Worm (Caenorhabditis elegans) whole organism, mixed stage, embryonic: ENCODE data around the gene fbxa-144.

Experiments
- M03D4.4 ChIP-seq: sonication (generic microtip); optimal IDR thresholded peaks from 2 replicates; lab custom pipeline; 2017; ENCODE audit warnings: mild to moderate bottlenecking, missing genetic modification characterization, missing compliant biosample characterization
- bed-3 ChIP-seq: fragments of 200-800 bp; sonication (Bioruptor generic); optimal IDR thresholded peaks from 3 replicates; lab custom pipeline; 2018; ENCODE audit warnings: mild to moderate bottlenecking, missing genetic modification characterization, moderate library complexity, missing compliant biosample characterization
- blmp-1 ChIP-seq: fragments of 150-350 bp; optimal IDR thresholded peaks from 2 replicates; lab custom pipeline; 2014; ENCODE audit warnings: missing biosample characterization, missing genetic modification characterization
- ceh-39 ChIP-seq: fragments of 150-350 bp; optimal IDR thresholded peaks from 2 replicates; lab custom pipeline; 2014; ENCODE audit warnings: missing biosample characterization, missing genetic modification characterization
- ceh-83 ChIP-seq: fragments of 200-800 bp; sonication (Bioruptor generic); optimal IDR thresholded peaks from 2 replicates; lab custom pipeline; 2018; ENCODE audit warnings: mild to moderate bottlenecking, missing genetic modification characterization, missing compliant biosample characterization
- ces-1 ChIP-seq: fragments of 150-350 bp; optimal IDR thresholded peaks from 2 replicates; lab custom pipeline; 2014; ENCODE audit warnings: missing biosample characterization, missing genetic modification reagents, missing genetic modification characterization
- drap-1 ChIP-seq: fragments of 200-800 bp; sonication (Bioruptor generic); optimal IDR thresholded peaks from 3 replicates; lab custom pipeline; 2018; ENCODE audit warnings: mild to moderate bottlenecking, missing genetic modification characterization, missing compliant biosample characterization
- elt-1 ChIP-seq: sonication (generic microtip); optimal IDR thresholded peaks from 2 replicates; lab custom pipeline; 2017; ENCODE audit warnings: missing genetic modification characterization, mild to moderate bottlenecking, missing compliant biosample characterization, antibody characterized with exemption, moderate library complexity, borderline replicate concordance; ENCODE audit not compliant: insufficient read depth
- elt-3 ChIP-seq: fragments of 150-350 bp; optimal IDR thresholded peaks from 2 replicates; lab custom pipeline; 2014; ENCODE audit warnings: missing biosample characterization, missing genetic modification characterization
- flh-1 ChIP-seq: fragments of 200-800 bp; sonication (Bioruptor generic); optimal IDR thresholded peaks from 2 replicates; lab custom pipeline; 2018; ENCODE audit warnings: mild to moderate bottlenecking, missing genetic modification characterization, moderate library complexity, missing compliant biosample characterization
- ham-2 ChIP-seq: fragments of 200-800 bp; sonication (Bioruptor generic); optimal IDR thresholded peaks from 2 replicates; lab custom pipeline; 2018; ENCODE audit warnings: mild to moderate bottlenecking, missing genetic modification characterization, missing compliant biosample characterization
- hlh-1 ChIP-seq: fragments of 150-350 bp; optimal IDR thresholded peaks from 2 replicates; lab custom pipeline; 2014; ENCODE audit warnings: missing biosample characterization, missing genetic modification reagents, missing genetic modification characterization
- lin-13 ChIP-seq: fragments of 150-350 bp; optimal IDR thresholded peaks from 2 replicates; lab custom pipeline; 2014; ENCODE audit warnings: missing biosample characterization, missing genetic modification characterization
- lin-32 ChIP-seq: fragments of 200-800 bp; sonication (Bioruptor generic); optimal IDR thresholded peaks from 2 replicates; lab custom pipeline; 2018; ENCODE audit warnings: mild to moderate bottlenecking, missing genetic modification characterization, missing compliant biosample characterization
- lsy-2 ChIP-seq: fragments of 150-350 bp; optimal IDR thresholded peaks from 2 replicates; lab custom pipeline; 2014; ENCODE audit warnings: missing biosample characterization, missing genetic modification characterization
- mab-5 ChIP-seq: fragments of 150-350 bp; optimal IDR thresholded peaks from 2 replicates; lab custom pipeline; 2014; ENCODE audit warnings: missing biosample characterization, missing genetic modification characterization
- mep-1 ChIP-seq: fragments of 150-350 bp; optimal IDR thresholded peaks from 2 replicates; lab custom pipeline; 2017; ENCODE audit warnings: missing biosample characterization, missing genetic modification reagents, missing genetic modification characterization, inconsistent platforms
- mls-2 ChIP-seq: sonication (generic microtip); optimal IDR thresholded peaks from 2 replicates; lab custom pipeline; 2016; ENCODE audit warnings: mild to moderate bottlenecking, missing genetic modification characterization, moderate library complexity, missing compliant biosample characterization
- nhr-12 ChIP-seq: fragments of 150-350 bp; optimal IDR thresholded peaks from 2 replicates; lab custom pipeline; 2014; ENCODE audit warnings: missing biosample characterization, missing genetic modification characterization
- nhr-2 ChIP-seq: fragments of 150-350 bp; optimal IDR thresholded peaks from 2 replicates; lab custom pipeline; 2014; ENCODE audit warnings: missing biosample characterization, missing genetic modification characterization
- nhr-237 ChIP-seq: fragments of 150-350 bp; optimal IDR thresholded peaks from 2 replicates; lab custom pipeline; 2014; ENCODE audit warnings: missing biosample characterization, missing genetic modification characterization
- nhr-76 ChIP-seq: sonication (generic microtip); optimal IDR thresholded peaks from 2 replicates; lab custom pipeline; 2017; ENCODE audit warnings: missing biosample characterization, missing genetic modification characterization
- pha-4 ChIP-seq: fragments of 150-350 bp; optimal IDR thresholded peaks from 2 replicates; lab custom pipeline; 2018; ENCODE audit warnings: missing biosample characterization, missing genetic modification reagents, missing genetic modification characterization
- sem-2 ChIP-seq: fragments of 200-800 bp; sonication (Bioruptor generic); optimal IDR thresholded peaks from 2 replicates; lab custom pipeline; 2018; ENCODE audit warnings: mild to moderate bottlenecking, missing genetic modification characterization, missing compliant biosample characterization
- snpc-4 ChIP-seq: fragments of 150-350 bp; optimal IDR thresholded peaks from 2 replicates; lab custom pipeline; 2014; ENCODE audit warnings: missing biosample characterization, missing genetic modification characterization
- tbx-8 ChIP-seq: fragments of 200-800 bp; sonication (Bioruptor generic); optimal IDR thresholded peaks from 2 replicates; lab custom pipeline; 2018; ENCODE audit warnings: mild to moderate bottlenecking, missing genetic modification characterization, moderate library complexity, missing compliant biosample characterization
- unc-120 ChIP-seq: sonication (generic microtip); optimal IDR thresholded peaks from 2 replicates; lab custom pipeline; 2017; ENCODE audit warnings: missing genetic modification characterization, missing compliant biosample characterization; ENCODE audit not compliant: poor library complexity, severe bottlenecking
- unc-39 ChIP-seq: fragments of 150-350 bp; optimal IDR thresholded peaks from 2 replicates; lab custom pipeline; 2014; ENCODE audit warnings: missing biosample characterization, missing genetic modification characterization
- unc-62 ChIP-seq: fragments of 150-350 bp; optimal IDR thresholded peaks from 2 replicates; lab custom pipeline; 2014; ENCODE audit warnings: missing biosample characterization, missing genetic modification reagents, missing genetic modification characterization
- zip-8 ChIP-seq: fragments of 150-350 bp; optimal IDR thresholded peaks from 2 replicates; lab custom pipeline; 2014; ENCODE audit warnings: missing biosample characterization, missing genetic modification characterization
- ztf-11 ChIP-seq: fragments of 150-350 bp; optimal IDR thresholded peaks from 2 replicates; lab custom pipeline; 2014; ENCODE audit warnings: missing biosample characterization, missing genetic modification characterization

The fbxa-144 gene

ce11 chrV:16132705-16133104 is at the start of gene fbxa-144:
fbxa-144 (minus strand) TSS chrV:16132805.
- TF ChIP-seq tbx-8 (GFP tag; lab: Kevin White, UChicago): no peak
- no peak for TF ChIP-seq zip-8 (tag; lab: Kevin White, UChicago)
- no peak for TF ChIP-seq snpc-4 (tag; lab: Kevin White, UChicago)
- TF ChIP-seq ztf-11 (tag; lab: Kevin White, UChicago): no peak
- TF ChIP-seq nhr-12 (tag; lab: Kevin White, UChicago): no peak
- no peak for TF ChIP-seq hlh-1 (tag; lab: Kevin White, UChicago)
- TF ChIP-seq ces-1 (GFP tag; lab: Kevin White, UChicago): no peak
- no peak for TF ChIP-seq pha-4 (tag; lab: Kevin White, UChicago)
- TF ChIP-seq ceh-39 (tag; lab: Kevin White, UChicago): no peak
- no peak for TF ChIP-seq bed-3 (GFP tag; lab: Kevin White, UChicago)
- no peak for TF ChIP-seq elt-3 (tag; lab: Kevin White, UChicago)
- no peak for TF ChIP-seq ceh-83 (GFP tag; lab: Kevin White, UChicago)
- TF ChIP-seq lin-13 (tag; lab: Kevin White, UChicago): no peak
- no peak for TF ChIP-seq blmp-1 (tag; lab: Kevin White, UChicago)
- no peak for TF ChIP-seq lsy-2
- no peak for TF ChIP-seq nhr-237
- TF ChIP-seq mls-2 (tag; lab: Kevin White, UChicago): no peak
- TF ChIP-seq ham-2 (GFP tag; lab: Kevin White, UChicago): no peak
- TF ChIP-seq nhr-2 (tag; lab: Kevin White, UChicago): no peak
- TF ChIP-seq mep-1 (tag; lab: Kevin White, UChicago): no peak
- TF ChIP-seq, all 35 proteins: peak for 0

DNA sequence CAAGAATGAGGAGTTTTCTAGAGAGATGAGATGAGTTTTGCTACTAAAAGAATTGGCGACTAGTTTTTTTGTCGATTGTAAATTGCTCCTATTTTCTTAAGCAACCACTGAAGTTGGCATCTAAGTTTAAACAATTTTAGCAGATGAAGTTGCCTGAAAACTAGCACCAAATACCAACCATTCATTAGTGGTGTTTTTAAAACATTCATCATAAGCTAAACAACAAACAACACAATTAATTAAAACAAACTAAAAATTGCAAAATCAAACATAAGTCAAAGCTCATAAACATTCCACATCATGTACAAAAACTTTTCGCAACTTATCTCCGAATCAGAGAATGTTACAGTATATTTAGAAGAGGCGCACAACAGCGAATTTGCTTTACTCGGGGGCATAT is 49.5 kb upstream of the fbxa-144 start, which contains the start of gene srz-13:
TSS of gene srz-13 (plus strand) at position 301 of the 400 bp plus-strand sequence.
- TF ChIP-seq ztf-11 (tag; lab: Kevin White, UChicago) (no peak), mls-2 (tag; lab: Kevin White, UChicago) (no peak), blmp-1 (tag; lab: Kevin White, UChicago) (no peak), lsy-2 (no peak), nhr-76 (tag; lab: Kevin White, UChicago) (no peak), mep-1 (tag; lab: Kevin White, UChicago) (no peak), drap-1 (GFP tag; lab: Kevin White, UChicago) (no peak), M03D4.4 (tag; lab: Kevin White, UChicago) (no peak), ces-1 (GFP tag; lab: Kevin White, UChicago) (no peak), lin-13 (tag; lab: Kevin White, UChicago) (no peak), unc-39 (tag; lab: Kevin White, UChicago) (no peak), flh-1 (no peak), nhr-237 (no peak), unc-120 (tag; lab: Kevin White, UChicago) (no peak), mab-5 (no peak)

- no peak for TF ChIP-seq elt-1 (tag; lab: Kevin White, UChicago)
Measured at ce11 chrV:16180350-16180749, 47.7 kb upstream of the fbxa-144 start, which contains the start of gene str-106. str-106 (plus strand) TSS chrV:16180650.

DNA sequence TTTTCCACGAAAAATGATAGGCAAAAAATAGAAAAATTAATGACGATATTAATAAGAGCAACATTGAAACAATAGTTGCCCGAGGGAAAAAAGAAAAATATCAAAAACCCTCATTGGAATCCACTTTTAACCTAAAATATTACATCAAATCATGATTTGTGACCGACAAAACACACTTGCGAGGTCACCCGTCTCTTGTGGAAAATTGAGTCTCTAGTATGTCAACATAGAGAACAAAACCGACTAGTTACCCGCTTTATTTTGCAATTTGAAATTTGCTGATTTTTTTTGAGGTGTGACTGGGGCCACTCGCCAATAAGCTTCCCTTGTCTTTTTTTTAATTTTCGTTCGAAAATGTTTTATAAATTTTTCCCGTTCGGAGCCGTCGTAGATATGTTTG is 43.2 kb upstream of the fbxa-144 start, which contains the start of gene cyp-33D1:
TSS of gene cyp-33D1 (minus strand) at position 101 of the 400 bp plus-strand sequence.
- TF ChIP-seq ceh-39 (tag; lab: Kevin White, UChicago): no peak
- TF ChIP-seq ceh-83 (GFP tag; lab: Kevin White, UChicago): no peak
- TF ChIP-seq nhr-237: no peak
- TF ChIP-seq M03D4.4 (tag; lab: Kevin White, UChicago): no peak
- TF ChIP-seq, all 35 proteins: peak for 0

ce11 chrV:16175227-16175626 is 42.6 kb upstream of the fbxa-144 start:
- TF ChIP-seq snpc-4 (tag; lab: Kevin White, UChicago) (no peak), elt-3 (tag; lab: Kevin White, UChicago) (no peak), flh-1 (no peak), nhr-12 (tag; lab: Kevin White, UChicago) (no peak), mep-1 (tag; lab: Kevin White, UChicago) (no peak), unc-120 (tag; lab: Kevin White, UChicago) (no peak), nhr-2 (tag; lab: Kevin White, UChicago) (no peak), ces-1 (GFP tag; lab: Kevin White, UChicago) (no peak), unc-39 (tag; lab: Kevin White, UChicago) (no peak), mab-5 (no peak), unc-62 (GFP tag; lab: Kevin White, UChicago) (no peak), sem-2 (no peak), nhr-76 (tag; lab: Kevin White, UChicago) (no peak), tbx-8 (GFP tag; lab: Kevin White, UChicago) (no peak), zip-8 (tag; lab: Kevin White, UChicago) (no peak), lin-32 (no peak), bed-3 (GFP tag; lab: Kevin White, UChicago) (no peak), ceh-83 (GFP tag; lab: Kevin White, UChicago) (no peak), mls-2 (tag; lab: Kevin White, UChicago) (no peak), ztf-11 (tag; lab: Kevin White, UChicago) (no peak)
